Fruit fly (Drosophila melanogaster) whole organism, wandering third instar larva: ENCODE data around the gene Proc-R.

Experiments used
- Abd-B ChIP-seq: fragments of >200 bp; optimal IDR thresholded peaks from 2 replicates; lab custom pipeline; 2017; ENCODE audit warnings: missing biosample characterization, missing genetic modification characterization
- Dfd ChIP-seq: fragments of >200 bp; optimal IDR thresholded peaks from 2 replicates; lab custom pipeline; 2017; ENCODE audit warnings: missing biosample characterization, missing genetic modification characterization
- GATAd ChIP-seq: sonication (Bioruptor generic); optimal IDR thresholded peaks from 2 replicates; lab custom pipeline; 2016; ENCODE audit warnings: missing biosample characterization, missing genetic modification characterization
- br ChIP-seq: fragments of 200-800 bp; sonication (Bioruptor generic); optimal IDR thresholded peaks from 2 replicates; lab custom pipeline; 2016; ENCODE audit warnings: missing biosample characterization, missing genetic modification characterization
- dmrt93B ChIP-seq: fragments of 200-800 bp; sonication (Bioruptor generic); optimal IDR thresholded peaks from 2 replicates; lab custom pipeline; 2018; ENCODE audit warnings: missing biosample characterization, mild to moderate bottlenecking, missing genetic modification characterization
- foxo ChIP-seq, 2 experiments: fragments of 200-800 bp; sonication (Bioruptor generic); optimal IDR thresholded peaks; 2 replicates in 1 of 2; 3 replicates in 1 of 2; lab custom pipeline; 2016 to 2017; ENCODE audit warnings: missing biosample characterization in 2 of 2, missing genetic modification characterization in 2 of 2
- fru ChIP-seq: fragments of 200-800 bp; sonication (Bioruptor generic); optimal IDR thresholded peaks from 3 replicates; lab custom pipeline; 2016; ENCODE audit warnings: missing biosample characterization, mild to moderate bottlenecking, missing genetic modification characterization
- jim ChIP-seq: fragments of 175-275, 200-325 bp; sonication (Bioruptor generic); optimal IDR thresholded peaks from 2 replicates; lab custom pipeline; 2016; ENCODE audit warnings: missing biosample characterization, mild to moderate bottlenecking, missing genetic modification characterization
- pan ChIP-seq: fragments of >200 bp; optimal IDR thresholded peaks from 2 replicates; lab custom pipeline; 2017
- psq ChIP-seq: fragments of 200-800 bp; sonication (Bioruptor generic); optimal IDR thresholded peaks from 3 replicates; lab custom pipeline; 2017; ENCODE audit warnings: missing biosample characterization, mild to moderate bottlenecking, missing genetic modification characterization, moderate library complexity
- rgr ChIP-seq: fragments of 200-800 bp; sonication (Bioruptor generic); optimal IDR thresholded peaks from 3 replicates; lab custom pipeline; 2016; ENCODE audit warnings: missing biosample characterization, mild to moderate bottlenecking, missing genetic modification characterization
- tai ChIP-seq: sonication (Bioruptor generic); optimal IDR thresholded peaks from 2 replicates; lab custom pipeline; 2016; ENCODE audit warnings: missing biosample characterization, missing genetic modification characterization
- usp ChIP-seq: fragments of >200 bp; optimal IDR thresholded peaks from 2 replicates; lab custom pipeline; 2017; ENCODE audit warnings: missing biosample characterization, missing genetic modification characterization
- woc ChIP-seq: sonication (Bioruptor generic); optimal IDR thresholded peaks from 2 replicates; lab custom pipeline; 2016; ENCODE audit warnings: missing biosample characterization, mild to moderate bottlenecking, missing genetic modification characterization

DNA sequence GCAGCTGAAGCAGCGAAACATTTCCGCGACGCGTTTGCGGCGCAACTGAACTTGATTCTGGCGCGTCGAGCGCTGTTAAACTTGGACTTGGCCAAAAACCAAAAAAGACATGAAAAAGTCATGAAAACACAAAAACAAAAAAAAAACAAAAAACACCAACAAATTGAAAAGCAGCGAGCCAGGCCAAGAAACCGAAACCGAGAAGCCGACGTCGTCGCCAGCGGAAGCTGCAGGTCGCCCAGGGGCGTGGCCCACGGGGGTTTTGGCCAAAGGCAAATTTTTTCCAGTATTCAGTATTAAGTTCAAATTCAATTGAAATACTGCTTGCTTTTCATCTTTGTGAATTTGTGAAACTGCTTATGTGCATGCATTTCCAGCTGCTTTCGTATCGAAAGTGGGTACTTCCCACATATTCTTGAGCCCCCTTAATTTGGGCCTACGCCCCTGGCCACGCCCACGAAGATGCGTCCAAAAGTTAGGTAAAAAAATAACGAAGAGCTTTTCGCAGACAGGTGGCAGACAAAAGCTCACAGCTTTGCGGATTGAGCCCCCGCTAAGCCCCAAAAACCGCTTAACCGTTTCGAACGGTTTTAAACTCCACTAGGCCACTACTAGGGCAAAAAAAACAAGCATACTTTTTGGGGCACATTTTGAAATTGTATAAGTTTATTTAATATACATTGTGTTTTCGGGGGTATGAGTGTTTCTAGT lies 40.9 kb upstream of the Proc-R start, which contains the start of gene CG3009:
- TF ChIP-seq tai: peak; percentile 87
- TF ChIP-seq psq (GFP tag; lab: Kevin White, UChicago): peak; percentile 94
- TF ChIP-seq woc: peak; percentile 97
- peak; percentile 99 for TF ChIP-seq fru
- no peak for TF ChIP-seq usp
- peak; percentile 98 for TF ChIP-seq br (GFP tag; lab: Kevin White, UChicago)
- TF ChIP-seq foxo (GFP tag; optimal IDR thresholded peaks at IDR 0.05; lab: Kevin White, UChicago): peak; percentile 80 to 99
- TF ChIP-seq rgr (GFP tag; lab: Kevin White, UChicago): peak; percentile 98
- peak; percentile 98 for TF ChIP-seq dmrt93B (GFP tag; lab: Kevin White, UChicago)
- TF ChIP-seq jim: no peak
- no peak for TF ChIP-seq pan (lab: Kevin White, UChicago)
- no peak for TF ChIP-seq Dfd (GFP tag; lab: Kevin White, UChicago)
- no peak for TF ChIP-seq Abd-B
- peak; percentile 71 for TF ChIP-seq GATAd (GFP tag; lab: Kevin White, UChicago)
